Worm (Caenorhabditis elegans) whole organism, late embryonic: Measurements from ENCODE around the gene F22F7.11.

Source experiments
- C08G9.2 ChIP-seq: sonication (generic microtip); optimal IDR thresholded peaks from 2 replicates; lab custom pipeline; 2016; ENCODE audit warnings: mild to moderate bottlenecking, missing genetic modification characterization, moderate library complexity, missing compliant biosample characterization
- ama-1 ChIP-seq: fragments of 150-350 bp; optimal IDR thresholded peaks from 2 replicates; lab custom pipeline; 2014
- ceh-2 ChIP-seq: sonication (generic microtip); optimal IDR thresholded peaks from 2 replicates; lab custom pipeline; 2016; ENCODE audit warnings: missing genotype, missing genetic modification characterization, missing compliant biosample characterization
- ceh-30 ChIP-seq: fragments of 150-350 bp; optimal IDR thresholded peaks from 2 replicates; lab custom pipeline; 2014; ENCODE audit warnings: missing biosample characterization, missing genetic modification characterization
- fkh-10 ChIP-seq: fragments of 150-350 bp; optimal IDR thresholded peaks from 2 replicates; lab custom pipeline; 2014; ENCODE audit warnings: missing biosample characterization, missing genetic modification reagents, missing genetic modification characterization
- hlh-6 ChIP-seq: sonication (generic microtip); optimal IDR thresholded peaks from 2 replicates; lab custom pipeline; 2016; ENCODE audit warnings: missing genotype, missing genetic modification characterization, missing compliant biosample characterization
- nhr-11 ChIP-seq: fragments of 150-350 bp; optimal IDR thresholded peaks from 2 replicates; lab custom pipeline; 2014; ENCODE audit warnings: missing biosample characterization, missing genetic modification characterization
- pag-3 ChIP-seq: sonication (generic microtip); optimal IDR thresholded peaks from 2 replicates; lab custom pipeline; 2016; ENCODE audit warnings: missing compliant biosample characterization, missing genetic modification characterization, borderline replicate concordance
- pha-2 ChIP-seq: sonication (generic microtip); optimal IDR thresholded peaks from 2 replicates; lab custom pipeline; 2017; ENCODE audit warnings: mild to moderate bottlenecking, missing genetic modification characterization, missing compliant biosample characterization

- TF ChIP-seq ceh-30 (tag; lab: Kevin White, UChicago), result no peak
- TF ChIP-seq pag-3, result no peak
- TF ChIP-seq ama-1 (lab: Kevin White, UChicago), result no peak
- no peak for TF ChIP-seq fkh-10 (GFP tag; lab: Kevin White, UChicago)
- no peak for TF ChIP-seq ceh-2 (tag; lab: Kevin White, UChicago)
- no peak for TF ChIP-seq pha-2 (tag; lab: Kevin White, UChicago)
- no peak for TF ChIP-seq C08G9.2 (tag; lab: Kevin White, UChicago)
- no peak for TF ChIP-seq hlh-6 (tag; lab: Kevin White, UChicago)
- no peak for TF ChIP-seq nhr-11 (tag; lab: Kevin White, UChicago)
These were observed 1.1 kb upstream of the F22F7.11 start, which contains the start of gene bgnt-1.2 for ce11 chrV:2118574-2118973.
